Worm (Caenorhabditis elegans): Measurements from ENCODE around the gene try-5.
A peak's percentile ranks its signal among the peaks of the same experiment; 100 is the strongest.

The try-5 gene

DNA sequence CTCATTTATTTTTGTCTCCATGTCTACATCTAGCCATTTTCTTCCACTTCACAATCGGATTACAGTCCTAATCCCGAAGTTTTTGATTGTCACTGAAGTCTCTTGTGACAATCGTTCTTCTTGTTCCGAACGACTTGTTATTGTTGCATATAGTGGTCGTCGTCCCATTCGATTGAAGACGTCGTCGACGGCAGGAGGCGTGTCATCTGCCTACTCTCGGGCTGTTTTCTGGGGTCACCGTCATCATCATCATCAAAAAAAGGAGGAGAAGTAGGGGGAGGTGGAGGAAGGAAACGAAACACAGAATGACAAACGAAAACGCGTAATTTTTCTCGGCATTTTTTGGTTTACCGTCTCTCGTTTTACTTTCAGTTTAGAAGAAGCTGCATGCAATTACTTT is 41.7 kb upstream of the try-5 start, which contains the start of gene F44A2.3:
Gene F44A2.3, plus strand, starts transcription at position 301 of the 400 bp plus-strand sequence.
- TF ChIP-seq pax-3 (tag; optimal IDR thresholded peaks at IDR 0.05), result no peak
- TF ChIP-seq tbx-2 (tag; optimal IDR thresholded peaks at IDR 0.05), result no peak
- peak; percentile 26 for TF ChIP-seq blmp-1 (tag; optimal IDR thresholded peaks at IDR 0.05)
- no peak for TF ChIP-seq ceh-63 (GFP tag; optimal IDR thresholded peaks at IDR 0.05)
- no peak for TF ChIP-seq rnt-1 (tag; optimal IDR thresholded peaks at IDR 0.05)
- no peak for TF ChIP-seq nhr-71 (tag; optimal IDR thresholded peaks at IDR 0.05)
- no peak for TF ChIP-seq lin-14 (GFP tag; optimal IDR thresholded peaks at IDR 0.05)
- no peak for TF ChIP-seq fkh-10 (GFP tag; optimal IDR thresholded peaks at IDR 0.05)
- no peak for TF ChIP-seq ztf-4 (tag; optimal IDR thresholded peaks at IDR 0.05)
- no peak for TF ChIP-seq unc-62 (GFP tag; optimal IDR thresholded peaks at IDR 0.05)
- no peak for TF ChIP-seq tlp-1 (tag; optimal IDR thresholded peaks at IDR 0.05)
- TF ChIP-seq efl-1 (optimal IDR thresholded peaks at IDR 0.05), result no peak
- TF ChIP-seq efl-1 (GFP tag; optimal IDR thresholded peaks at IDR 0.05 in 1 of 2), result peak in 1 of 2 experiments; percentile 29
- TF ChIP-seq ztf-11 (tag; optimal IDR thresholded peaks at IDR 0.05), result no peak
- no peak for TF ChIP-seq nhr-90 (tag; optimal IDR thresholded peaks at IDR 0.05; ENCODE audit: poor library complexity)

DNA sequence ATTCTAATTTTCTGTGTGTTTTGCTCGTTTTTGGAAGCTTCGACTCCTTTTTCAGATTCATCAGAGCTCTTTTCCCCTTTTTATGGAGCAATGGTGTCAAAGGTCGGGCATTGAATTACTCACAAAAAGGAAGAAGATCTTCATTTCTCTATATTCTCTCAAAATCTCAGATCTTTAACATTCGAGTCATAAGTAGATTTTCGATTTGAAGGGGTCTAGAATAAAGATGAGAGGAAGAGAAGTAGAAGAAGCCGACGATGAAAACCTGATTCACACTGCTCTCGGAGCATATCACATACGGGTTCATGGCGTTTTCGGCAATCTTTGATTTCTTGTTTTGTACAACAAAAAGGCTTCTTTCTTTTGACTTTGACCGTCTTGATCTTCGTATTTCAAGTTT is 34.5 kb upstream of the try-5 start:
- no peak for TF ChIP-seq efl-1 (optimal IDR thresholded peaks at IDR 0.05)
- TF ChIP-seq efl-1 (GFP tag; optimal IDR thresholded peaks at IDR 0.05 in 1 of 2), result peak in 1 of 2 experiments; percentile 59
- TF ChIP-seq fkh-10 (GFP tag; optimal IDR thresholded peaks at IDR 0.05), result peak; percentile 85
- TF ChIP-seq ama-1 (optimal IDR thresholded peaks at IDR 0.05), result no peak
- peak; percentile 24 for TF ChIP-seq lin-14 (GFP tag; optimal IDR thresholded peaks at IDR 0.05)

DNA sequence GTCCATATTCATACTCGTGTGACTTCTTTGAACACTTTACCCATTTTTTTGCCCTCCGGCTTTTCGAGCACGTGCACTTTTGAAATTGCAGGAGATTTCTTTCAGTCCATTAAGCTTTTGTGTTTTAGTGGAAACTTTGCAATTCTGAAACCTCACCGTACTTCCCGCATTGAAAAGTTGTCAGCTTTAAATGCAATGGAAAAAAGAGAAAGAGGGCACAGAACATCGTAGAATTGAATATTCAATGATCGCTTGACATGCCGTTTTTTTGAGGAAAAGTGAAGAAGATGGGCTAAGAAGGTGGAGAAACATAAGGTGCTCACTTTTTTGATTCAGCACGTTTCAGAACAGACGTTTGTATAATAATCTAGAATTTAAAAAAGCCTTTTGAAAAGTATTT is 32.4 kb upstream of the try-5 start:
- TF ChIP-seq unc-30 (tag; optimal IDR thresholded peaks at IDR 0.05) (no peak), tlp-1 (tag; optimal IDR thresholded peaks at IDR 0.05) (no peak), egl-27 (tag; optimal IDR thresholded peaks at IDR 0.05) (no peak), tbx-2 (tag; optimal IDR thresholded peaks at IDR 0.05) (no peak), ceh-8 (GFP tag; optimal IDR thresholded peaks at IDR 0.05) (no peak), zag-1 (tag; optimal IDR thresholded peaks at IDR 0.05) (no peak), fkh-8 (tag; optimal IDR thresholded peaks at IDR 0.05) (no peak), hlh-17 (GFP tag; optimal IDR thresholded peaks at IDR 0.05; ENCODE audit: borderline replicate concordance) (no peak), vab-15 (tag; optimal IDR thresholded peaks at IDR 0.05) (no peak), aly-2 (tag; optimal IDR thresholded peaks at IDR 0.05) (no peak), nhr-76 (tag; optimal IDR thresholded peaks at IDR 0.05) (no peak), ztf-4 (tag; optimal IDR thresholded peaks at IDR 0.05) (no peak), ama-1 (optimal IDR thresholded peaks at IDR 0.05) (no peak), dsc-1 (tag; optimal IDR thresholded peaks at IDR 0.05) (no peak), efl-3 (GFP tag; optimal IDR thresholded peaks at IDR 0.05) (no peak), irx-1 (tag; optimal IDR thresholded peaks at IDR 0.05) (no peak), lin-35 (GFP tag; optimal IDR thresholded peaks at IDR 0.05) (no peak), egl-13 (tag; optimal IDR thresholded peaks at IDR 0.05) (no peak)

DNA sequence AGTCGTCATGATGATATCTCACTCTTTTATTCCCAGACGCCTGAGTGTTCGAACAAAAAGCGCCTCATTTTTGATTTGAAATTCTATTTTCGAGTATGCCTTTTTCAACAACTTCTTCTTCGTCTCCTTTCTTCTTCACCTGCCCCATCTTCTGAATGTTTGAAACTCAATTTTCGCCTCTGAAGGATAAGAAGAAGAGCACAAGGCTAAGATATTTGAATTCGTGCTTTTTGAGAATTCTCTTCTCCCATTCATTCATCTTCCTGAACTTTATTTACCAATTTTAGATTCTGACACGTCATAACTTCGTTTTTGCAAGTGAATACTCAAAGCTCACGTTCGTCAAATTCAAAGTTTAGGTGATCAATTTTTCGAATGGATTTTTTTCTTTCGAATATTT is 29.9 kb upstream of the try-5 start:
- no peak for TF ChIP-seq tbx-2 (tag; optimal IDR thresholded peaks at IDR 0.05)
- peak; percentile 80 for TF ChIP-seq fkh-10 (GFP tag; optimal IDR thresholded peaks at IDR 0.05)
- no peak for TF ChIP-seq lsy-2 (tag; optimal IDR thresholded peaks at IDR 0.05)
- TF ChIP-seq lin-35 (GFP tag; optimal IDR thresholded peaks at IDR 0.05), result no peak
- peak; percentile 29 for TF ChIP-seq lin-14 (GFP tag; optimal IDR thresholded peaks at IDR 0.05)

DNA sequence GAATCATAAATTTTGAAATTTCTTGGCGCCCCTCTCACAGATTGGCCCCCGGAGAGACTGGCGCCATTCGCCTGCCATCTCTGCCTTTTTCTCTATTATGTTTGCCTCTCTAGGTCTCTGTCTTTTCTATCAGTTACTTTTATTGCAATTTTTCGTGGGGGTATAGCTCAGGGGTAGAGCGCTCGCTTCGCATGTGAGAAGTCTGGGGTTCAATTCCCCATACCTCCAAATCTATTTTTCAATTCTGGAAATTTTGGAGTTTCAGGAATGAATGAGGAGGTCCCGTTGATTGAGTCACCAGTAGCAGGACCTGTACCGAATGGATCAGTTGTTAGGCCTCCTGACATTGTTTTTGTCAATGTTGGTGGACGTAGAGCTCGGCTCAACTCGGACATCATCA is 28.8 kb upstream of the try-5 start, which contains the start of gene kvs-3:
Gene kvs-3, plus strand, starts transcription at position 266 of the 400 bp plus-strand sequence.
- TF ChIP-seq unc-86 (tag; optimal IDR thresholded peaks at IDR 0.05) (no peak), nhr-11 (tag; optimal IDR thresholded peaks at IDR 0.05) (no peak), irx-1 (tag; optimal IDR thresholded peaks at IDR 0.05) (peak; percentile 27), fos-1 (tag; optimal IDR thresholded peaks at IDR 0.05) (peak; percentile 31), nhr-71 (tag; optimal IDR thresholded peaks at IDR 0.05) (peak; percentile 59), ztf-4 (tag; optimal IDR thresholded peaks at IDR 0.05) (peak; percentile 6), skn-1 (tag; optimal IDR thresholded peaks at IDR 0.05) (peak; percentile 39), C34B4.2 (tag; optimal IDR thresholded peaks at IDR 0.05) (no peak), snu-23 (GFP tag; optimal IDR thresholded peaks at IDR 0.05) (peak; percentile 54), isw-1 (GFP tag; IDR thresholded peaks at IDR 0.05) (no peak), mep-1 (tag; optimal IDR thresholded peaks at IDR 0.05) (peak; percentile 57), blmp-1 (tag; optimal IDR thresholded peaks at IDR 0.05) (peak; percentile 6), elt-2 (tag; optimal IDR thresholded peaks at IDR 0.05) (peak; percentile 47), fkh-4 (tag; optimal IDR thresholded peaks at IDR 0.05; ENCODE audit: borderline replicate concordance) (no peak), unc-62 (GFP tag; optimal IDR thresholded peaks at IDR 0.05) (no peak), dsc-1 (tag; optimal IDR thresholded peaks at IDR 0.05) (peak; percentile 36), nhr-19 (GFP tag; conservative IDR thresholded peaks at IDR 0.05) (peak; percentile 58), nhr-76 (tag; optimal IDR thresholded peaks at IDR 0.05) (peak; percentile 1), rnt-1 (tag; optimal IDR thresholded peaks at IDR 0.05) (peak; percentile 48), xbp-1 (tag; optimal IDR thresholded peaks at IDR 0.05) (peak; percentile 19), efl-1 (optimal IDR thresholded peaks at IDR 0.05) (peak; percentile 15 to 22), efl-1 (GFP tag; optimal IDR thresholded peaks at IDR 0.05 in 1 of 2) (peak in 1 of 2 experiments; percentile 93), sox-4 (tag; optimal IDR thresholded peaks at IDR 0.05) (no peak)

Data from whole organism, L1 larva.